Worm (Caenorhabditis elegans): ENCODE data around the gene nhr-76.

- TF ChIP-seq egl-27 (tag; optimal IDR thresholded peaks at IDR 0.05) (peak; percentile 99), sma-9 (GFP tag; optimal IDR thresholded peaks at IDR 0.05) (peak; percentile 100), sma-9 (tag; optimal IDR thresholded peaks at IDR 0.05) (no peak), C34F6.9 (tag; optimal IDR thresholded peaks at IDR 0.05) (peak; percentile 100), blmp-1 (tag; optimal IDR thresholded peaks at IDR 0.05; ENCODE audit: insufficient read depth) (peak; percentile 97), ceh-16 (tag; optimal IDR thresholded peaks at IDR 0.05) (peak; percentile 99), nhr-77 (tag; optimal IDR thresholded peaks at IDR 0.05) (peak; percentile 95), unc-55 (GFP tag; optimal IDR thresholded peaks at IDR 0.05) (peak; percentile 100), lin-39 (tag; optimal IDR thresholded peaks at IDR 0.05) (peak; percentile 95), snpc-4 (tag; optimal IDR thresholded peaks at IDR 0.05) (peak; percentile 97), nhr-10 (tag; optimal IDR thresholded peaks at IDR 0.05) (peak; percentile 95), elt-3 (tag; optimal IDR thresholded peaks at IDR 0.05) (no peak), Y55F3AM.14 (GFP tag; optimal IDR thresholded peaks at IDR 0.05) (peak; percentile 100)
These were observed 27.4 kb downstream of the nhr-76 start, which contains the start of the genes rpl-15 and K11H12.8 for ce11 chrIV:654526-655440.
